Fruit fly (Drosophila melanogaster) whole organism, adult: ENCODE data around the gene CG7724.

Experiments used
- Mnt ChIP-seq: fragments of 200-800 bp; sonication (Bioruptor generic); optimal IDR thresholded peaks from 2 replicates; lab custom pipeline; 2016; ENCODE audit warnings: missing biosample characterization, mild to moderate bottlenecking, missing genetic modification characterization
- tj ChIP-seq: fragments of 200-800 bp; sonication (Bioruptor generic); optimal IDR thresholded peaks from 3 replicates; lab custom pipeline; 2017; ENCODE audit warnings: missing biosample characterization, mild to moderate bottlenecking, missing genetic modification characterization, moderate library complexity

DNA sequence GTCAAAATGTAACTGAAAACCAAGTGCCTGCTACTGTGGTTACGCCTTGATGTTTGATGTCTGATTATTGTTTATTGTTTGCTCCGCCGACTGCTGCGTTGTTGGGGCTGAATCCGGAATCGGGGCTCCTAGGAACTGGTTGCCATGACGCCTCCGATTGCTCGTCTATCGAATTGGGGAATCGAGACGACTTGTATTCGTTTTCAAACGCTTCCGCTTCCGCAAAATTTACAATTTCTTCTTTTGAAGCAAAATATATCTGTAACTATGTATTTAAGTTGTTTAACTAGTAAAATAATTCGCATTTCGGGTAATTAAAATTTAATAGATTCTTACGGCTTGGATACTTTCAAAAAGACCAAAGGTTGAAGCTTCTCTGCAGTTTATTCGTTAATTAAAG lies 32.7 kb upstream of the CG7724 start, which contains the start of gene CG6652:
- TF ChIP-seq tj (GFP tag; lab: Kevin White, UChicago) (no peak), Mnt (GFP tag; lab: Kevin White, UChicago) (no peak)
